Fruit fly (Drosophila melanogaster): ENCODE results near the gene CG34456.

CG34456 gene

dm6 chr3L:9377198-9378035 lies 15.5 kb downstream of the CG34456 start, which contains the start of gene Hsp26 (continued):
- TF ChIP-seq chinmo (GFP tag; IDR thresholded peaks at IDR 0.05; ENCODE audit: partially characterized antibody) (peak; percentile 86; the same call in 2 of the 4 replicates), Dbx (GFP tag; IDR thresholded peaks at IDR 0.05) (peak; percentile 60; the same call in 2 of the 3 replicates), CG5953 (GFP tag; IDR thresholded peaks at IDR 0.05) (peak; percentile 81; the same call in 1 of the 2 replicates), kay (GFP tag; optimal IDR thresholded peaks at IDR 0.05) (peak; percentile 81), CG7786 (GFP tag; optimal IDR thresholded peaks at IDR 0.05) (peak; percentile 83), ro (GFP tag; IDR thresholded peaks at IDR 0.05) (peak; percentile 46; the same call in 1 of the 2 replicates), pan (optimal IDR thresholded peaks at IDR 0.05) (no peak), pan (GFP tag; optimal IDR thresholded peaks at IDR 0.05 in 1 of 2, IDR thresholded peaks at IDR 0.05 in 1 of 2) (peak in 1 of 2 experiments; percentile 89), Atf6 (GFP tag; IDR thresholded peaks at IDR 0.05) (peak; percentile 92), sug (tag; optimal IDR thresholded peaks at IDR 0.05) (peak; percentile 53), fu2 (GFP tag; optimal IDR thresholded peaks at IDR 0.05) (peak; percentile 83), nau (GFP tag; optimal IDR thresholded peaks at IDR 0.05) (peak; percentile 87), CG16779 (GFP tag; IDR thresholded peaks at IDR 0.05) (no peak; the same call in 1 of the 2 replicates), CG2875 (GFP tag; optimal IDR thresholded peaks at IDR 0.05) (peak; percentile 73), CG8089 (GFP tag; optimal IDR thresholded peaks at IDR 0.05) (peak; percentile 79), CG17328 (GFP tag; IDR thresholded peaks at IDR 0.05) (peak; percentile 91), pzg (GFP tag; optimal IDR thresholded peaks at IDR 0.05) (no peak), CG17359 (tag; optimal IDR thresholded peaks at IDR 0.05) (peak; percentile 86), CG17829 (tag; optimal IDR thresholded peaks at IDR 0.05) (peak; percentile 89), ERR (GFP tag; optimal IDR thresholded peaks at IDR 0.05) (peak; percentile 42), crol (GFP tag; IDR thresholded peaks at IDR 0.05) (no peak), HLH54F (GFP tag; optimal IDR thresholded peaks at IDR 0.05) (peak; percentile 82), fd3F (GFP tag; optimal IDR thresholded peaks at IDR 0.05) (peak; percentile 67), CG14667 (GFP tag; IDR thresholded peaks at IDR 0.05) (peak; percentile 71), maf-S (GFP tag; optimal IDR thresholded peaks at IDR 0.05) (peak; percentile 77), Awh (GFP tag; IDR thresholded peaks at IDR 0.05) (peak; percentile 75), vnd (GFP tag; IDR thresholded peaks at IDR 0.05; ENCODE audit: partially characterized antibody) (no peak), CG7357 (GFP tag; IDR thresholded peaks at IDR 0.05) (peak; percentile 61), CG4820 (GFP tag; optimal IDR thresholded peaks at IDR 0.05) (peak; percentile 67), MESR4 (GFP tag; optimal IDR thresholded peaks at IDR 0.05) (peak; percentile 3), Rx (GFP tag; IDR thresholded peaks at IDR 0.05) (peak; percentile 27; the same call in 1 of the 2 replicates), hb (GFP tag; IDR thresholded peaks at IDR 0.05; ENCODE audit: partially characterized antibody) (no peak), ab (GFP tag; optimal IDR thresholded peaks at IDR 0.05) (no peak), tna (GFP tag; IDR thresholded peaks at IDR 0.05; ENCODE audit: partially characterized antibody) (no peak), Deaf1 (tag; optimal IDR thresholded peaks at IDR 0.05) (peak; percentile 71), CG15011 (GFP tag; optimal IDR thresholded peaks at IDR 0.05) (peak; percentile 11), CG3838 (GFP tag; optimal IDR thresholded peaks at IDR 0.05) (peak; percentile 34), ac (GFP tag; optimal IDR thresholded peaks at IDR 0.05) (no peak), pb (GFP tag; optimal IDR thresholded peaks at IDR 0.05) (peak; percentile 54), peb (GFP tag; IDR thresholded peaks at IDR 0.05) (peak; percentile 72), Blimp-1 (GFP tag; optimal IDR thresholded peaks at IDR 0.05) (peak; percentile 84), CG13424 (tag; optimal IDR thresholded peaks at IDR 0.05) (peak; percentile 87), CG43689 (GFP tag; IDR thresholded peaks at IDR 0.05) (peak; percentile 71), zen2 (GFP tag; IDR thresholded peaks at IDR 0.05; ENCODE audit: partially characterized antibody) (no peak), so (GFP tag; IDR thresholded peaks at IDR 0.05) (peak; percentile 92), Opbp (GFP tag; IDR thresholded peaks at IDR 0.05; ENCODE audit: partially characterized antibody) (no peak), Bteb2 (GFP tag; optimal IDR thresholded peaks at IDR 0.05) (peak; percentile 83), CG9437 (GFP tag; optimal IDR thresholded peaks at IDR 0.05) (peak; percentile 74), dmrt11E (tag; optimal IDR thresholded peaks at IDR 0.05) (peak; percentile 30)

Measured in whole organism, embryonic.